Fruit fly (Drosophila melanogaster) whole organism, embryonic: ENCODE measurements around the gene CG12020.

Experiments used
- Aef1 ChIP-seq: fragments of 200-800 bp; sonication (Bioruptor generic); IDR thresholded peaks from 3 replicates; pipeline ENCODE4 v1.3.6; 2022; ENCODE audit warnings: missing biosample characterization, missing genetic modification characterization
- CG10274 ChIP-seq: fragments of 200-800 bp; sonication (Bioruptor generic); optimal IDR thresholded peaks from 3 replicates; lab custom pipeline; 2017; ENCODE audit warnings: missing biosample characterization, mild to moderate bottlenecking, missing genetic modification characterization
- CG10565 ChIP-seq: fragments of 200-800 bp; sonication (Bioruptor generic); optimal IDR thresholded peaks from 3 replicates; lab custom pipeline; 2016; ENCODE audit warnings: missing biosample characterization, mild to moderate bottlenecking, missing genetic modification characterization
- CG11247 ChIP-seq: fragments of 200-800 bp; sonication (Bioruptor generic); IDR thresholded peaks from 2 replicates; pipeline ENCODE4 v1.3.6; 2022; ENCODE audit warnings: missing biosample characterization, missing genetic modification characterization
- CG11398 ChIP-seq: fragments of 200-800 bp; sonication (Bioruptor generic); optimal IDR thresholded peaks from 2 replicates; lab custom pipeline; 2016; ENCODE audit warnings: missing biosample characterization, missing genetic modification characterization
- CG15514 ChIP-seq: fragments of 200-800 bp; sonication (Bioruptor generic); optimal IDR thresholded peaks from 3 replicates; lab custom pipeline; 2017; ENCODE audit warnings: missing biosample characterization, missing genetic modification characterization, mild to moderate bottlenecking, moderate library complexity, missing genetic modification reagents
- CG15601 ChIP-seq: fragments of 200-800 bp; sonication (Bioruptor generic); optimal IDR thresholded peaks from 3 replicates; lab custom pipeline; 2019; ENCODE audit warnings: missing biosample characterization, mild to moderate bottlenecking, missing genetic modification characterization, moderate library complexity
- CG1603 ChIP-seq: fragments of 200-800 bp; sonication (Bioruptor generic); optimal IDR thresholded peaks from 2 replicates; lab custom pipeline; 2019; ENCODE audit warnings: missing biosample characterization, mild to moderate bottlenecking, missing genetic modification characterization, moderate library complexity
- CG17829 ChIP-seq: fragments of 200-800 bp; optimal IDR thresholded peaks from 2 replicates; lab custom pipeline; 2019; ENCODE audit warnings: missing biosample characterization, mild to moderate bottlenecking, missing genetic modification characterization, moderate library complexity
- CG18599 ChIP-seq: fragments of 200-800 bp; sonication (Bioruptor generic); optimal IDR thresholded peaks from 3 replicates; lab custom pipeline; 2017; ENCODE audit warnings: missing biosample characterization, missing genetic modification characterization, mild to moderate bottlenecking, moderate library complexity, missing genetic modification reagents
- CG2678 ChIP-seq: fragments of 200-800 bp; sonication (Bioruptor generic); optimal IDR thresholded peaks from 3 replicates; lab custom pipeline; 2019; ENCODE audit warnings: missing biosample characterization, mild to moderate bottlenecking, missing genetic modification characterization, moderate library complexity
- CG4707 ChIP-seq: fragments of 200-800 bp; sonication (Bioruptor generic); optimal IDR thresholded peaks from 2 replicates; lab custom pipeline; 2018; ENCODE audit warnings: missing biosample characterization, mild to moderate bottlenecking, missing genetic modification characterization, moderate library complexity
- CG6272 ChIP-seq: fragments of 200-800 bp; sonication (Bioruptor generic); IDR thresholded peaks from 2 replicates; pipeline ENCODE4 v1.3.6; 2022; ENCODE audit warnings: missing biosample characterization, missing genetic modification characterization
- CG6683 ChIP-seq: fragments of 200-800 bp; sonication (Bioruptor generic); optimal IDR thresholded peaks from 2 replicates; lab custom pipeline; 2017; ENCODE audit warnings: missing biosample characterization, mild to moderate bottlenecking, missing genetic modification characterization, missing genetic modification reagents
- CG7556 ChIP-seq: fragments of 200-800 bp; sonication (Bioruptor generic); optimal IDR thresholded peaks from 2 replicates; lab custom pipeline; 2017; ENCODE audit warnings: missing biosample characterization, mild to moderate bottlenecking, missing genetic modification characterization
- CG9437 ChIP-seq: fragments of 200-800 bp; sonication (Bioruptor generic); optimal IDR thresholded peaks from 2 replicates; lab custom pipeline; 2018; ENCODE audit warnings: missing biosample characterization, mild to moderate bottlenecking, missing genetic modification characterization
- CG9876 ChIP-seq: fragments of 200-800 bp; sonication (Bioruptor generic); optimal IDR thresholded peaks from 2 replicates; lab custom pipeline; 2016; ENCODE audit warnings: missing biosample characterization, missing genetic modification characterization
- Camta ChIP-seq: fragments of 200-800 bp; sonication (Bioruptor generic); optimal IDR thresholded peaks from 2 replicates; lab custom pipeline; 2016; ENCODE audit warnings: missing biosample characterization, missing genetic modification characterization
- CkIIα-i1 ChIP-seq: fragments of 200-800 bp; sonication (Bioruptor generic); IDR thresholded peaks from 2 replicates; pipeline ENCODE4 v1.3.6; 2022; ENCODE audit warnings: missing biosample characterization, missing genetic modification characterization
- Fer1 ChIP-seq: fragments of 200-800 bp; sonication (Bioruptor generic); optimal IDR thresholded peaks from 2 replicates; lab custom pipeline; 2017; ENCODE audit warnings: missing biosample characterization, mild to moderate bottlenecking, missing genetic modification characterization
- HmgD ChIP-seq: fragments of 200-800 bp; sonication (Bioruptor generic); optimal IDR thresholded peaks from 3 replicates; lab custom pipeline; 2016; ENCODE audit warnings: missing biosample characterization, missing genetic modification characterization
- MESR4 ChIP-seq: fragments of 200-800 bp; sonication (Bioruptor generic); optimal IDR thresholded peaks from 2 replicates; lab custom pipeline; 2018; ENCODE audit warnings: missing biosample characterization, mild to moderate bottlenecking, missing genetic modification characterization, moderate library complexity
- Med ChIP-seq: fragments of 200-800 bp; sonication (Bioruptor generic); peaks from one replicate; lab custom pipeline; 2016; ENCODE audit warnings: missing biosample characterization, missing genetic modification characterization, mild to moderate bottlenecking, inconsistent platforms, moderate library complexity
- NFAT ChIP-seq: fragments of 200-800 bp; sonication (Bioruptor generic); IDR thresholded peaks from 2 replicates; pipeline ENCODE4 v1.3.6; 2022; ENCODE audit warnings: missing biosample characterization, missing genetic modification characterization
- PHDP ChIP-seq: fragments of 200-800 bp; sonication (Bioruptor generic); optimal IDR thresholded peaks from 3 replicates; lab custom pipeline; 2018; ENCODE audit warnings: missing biosample characterization, mild to moderate bottlenecking, missing genetic modification characterization, moderate library complexity
- Sox100B ChIP-seq: fragments of 200-800 bp; sonication (Bioruptor generic); optimal IDR thresholded peaks from 3 replicates; lab custom pipeline; 2018; ENCODE audit warnings: missing biosample characterization, mild to moderate bottlenecking, missing genetic modification characterization
- Spps ChIP-seq: fragments of 200-800 bp; sonication (Bioruptor generic); optimal IDR thresholded peaks from 2 replicates; lab custom pipeline; 2018; ENCODE audit warnings: missing biosample characterization, mild to moderate bottlenecking, missing genetic modification characterization
- Usf ChIP-seq: fragments of 200-800 bp; sonication (Bioruptor generic); optimal IDR thresholded peaks from 2 replicates; lab custom pipeline; 2017; ENCODE audit warnings: missing genotype, missing biosample characterization, missing genetic modification characterization
- Vsx1 ChIP-seq: fragments of 200-800 bp; sonication (Bioruptor generic); optimal IDR thresholded peaks from 2 replicates; lab custom pipeline; 2017; ENCODE audit warnings: missing biosample characterization, mild to moderate bottlenecking, missing genetic modification characterization, missing genetic modification reagents
- YL-1 ChIP-seq: fragments of 200-800 bp; sonication (Bioruptor generic); optimal IDR thresholded peaks from 3 replicates; lab custom pipeline; 2017; ENCODE audit warnings: missing biosample characterization, mild to moderate bottlenecking, missing genetic modification characterization
- amos ChIP-seq: fragments of 200-800 bp; sonication (Bioruptor generic); IDR thresholded peaks from 2 replicates; pipeline ENCODE4 v1.3.6; 2022; ENCODE audit warnings: missing biosample characterization, missing genetic modification characterization; ENCODE audit not compliant: partially characterized antibody
- br ChIP-seq: fragments of >200 bp; optimal IDR thresholded peaks from 2 replicates; lab custom pipeline; 2017
- disco-r ChIP-seq: fragments of 200-800 bp; sonication (Bioruptor generic); optimal IDR thresholded peaks from 2 replicates; lab custom pipeline; 2016; ENCODE audit warnings: missing biosample characterization, missing genetic modification characterization
- esg ChIP-seq: fragments of 200-800 bp; sonication (Bioruptor generic); conservative IDR thresholded peaks from 2 replicates; pipeline ENCODE4 v1.3.6; 2022; ENCODE audit warnings: missing biosample characterization, missing genetic modification characterization
- fd102C ChIP-seq: fragments of 200-800 bp; sonication (Bioruptor generic); optimal IDR thresholded peaks from 2 replicates; lab custom pipeline; 2018; ENCODE audit warnings: missing biosample characterization, mild to moderate bottlenecking, missing genetic modification characterization, moderate library complexity
- fd96Cb ChIP-seq: fragments of 200-800 bp; sonication (Bioruptor generic); optimal IDR thresholded peaks from 2 replicates; lab custom pipeline; 2018; ENCODE audit warnings: missing biosample characterization, mild to moderate bottlenecking, missing genetic modification characterization, moderate library complexity
- hb ChIP-seq: fragments of 200-800 bp; sonication (Bioruptor generic); IDR thresholded peaks from 3 replicates; pipeline ENCODE4 v1.3.6; 2022; ENCODE audit warnings: missing biosample characterization, missing genetic modification characterization; ENCODE audit not compliant: partially characterized antibody
- hkb ChIP-seq, 2 experiments: fragments of 200-800 bp in 1 of 2; fragments of >200 bp in 1 of 2; sonication (Bioruptor generic) in 1 of 2; IDR thresholded peaks in 1 of 2; optimal IDR thresholded peaks in 1 of 2; 2 replicates each; pipeline versions ENCODE4 v1.3.6 to Lab custom; 2017 to 2022; ENCODE audit warnings: missing biosample characterization in 1 of 2, missing genetic modification characterization in 1 of 2
- hth ChIP-seq: fragments of >200 bp; optimal IDR thresholded peaks from 2 replicates; lab custom pipeline; 2017; ENCODE audit warnings: inconsistent platforms
- ind ChIP-seq: fragments of 200-800 bp; sonication (Bioruptor generic); optimal IDR thresholded peaks from 3 replicates; lab custom pipeline; 2016; ENCODE audit warnings: missing biosample characterization, missing genetic modification characterization
- lmd ChIP-seq: fragments of 200-800 bp; sonication (Bioruptor generic); IDR thresholded peaks from 2 replicates; pipeline ENCODE4 v1.3.6; 2022; ENCODE audit warnings: missing biosample characterization, missing genetic modification characterization
- nerfin-2 ChIP-seq: fragments of 200-800 bp; sonication (Bioruptor generic); IDR thresholded peaks from 2 replicates; pipeline ENCODE4 v1.3.6; 2022; ENCODE audit warnings: missing biosample characterization, missing genetic modification characterization; ENCODE audit not compliant: partially characterized antibody
- nmo ChIP-seq: fragments of 200-800 bp; sonication (Bioruptor generic); optimal IDR thresholded peaks from 2 replicates; lab custom pipeline; 2018; ENCODE audit warnings: missing biosample characterization, mild to moderate bottlenecking, missing genetic modification characterization, moderate library complexity
- pan ChIP-seq, 4 experiments: fragments of >200 bp in 3 of 4; fragments of 200-800 bp in 1 of 4; sonication (Bioruptor generic) in 1 of 4; optimal IDR thresholded peaks in 3 of 4; IDR thresholded peaks in 1 of 4; 2 replicates each; pipeline versions ENCODE4 v1.3.6 to Lab custom; 2017 to 2022; ENCODE audit warnings: missing biosample characterization in 2 of 4, missing genetic modification characterization in 2 of 4, mixed read lengths in 1 of 4
- pita ChIP-seq: fragments of 200-800 bp; sonication (Bioruptor generic); optimal IDR thresholded peaks from 2 replicates; lab custom pipeline; 2017; ENCODE audit warnings: missing biosample characterization, mild to moderate bottlenecking, missing genetic modification characterization
- sd ChIP-seq: fragments of 200-800 bp; sonication (Bioruptor generic); optimal IDR thresholded peaks from 3 replicates; lab custom pipeline; 2018; ENCODE audit warnings: missing biosample characterization, mild to moderate bottlenecking, missing genetic modification characterization, moderate library complexity
- sim ChIP-seq: fragments of 200-800 bp; sonication (Bioruptor generic); IDR thresholded peaks from 2 replicates; pipeline ENCODE4 v1.3.6; 2022; ENCODE audit warnings: missing biosample characterization, missing genetic modification characterization
- tx ChIP-seq: fragments of 200-800 bp; sonication (Bioruptor generic); optimal IDR thresholded peaks from 2 replicates; lab custom pipeline; 2016; ENCODE audit warnings: missing biosample characterization, missing genetic modification characterization
- vfl ChIP-seq: fragments of 200-800 bp; sonication (Bioruptor generic); optimal IDR thresholded peaks from 2 replicates; lab custom pipeline; 2016; ENCODE audit warnings: missing biosample characterization, missing genetic modification characterization
- zen2 ChIP-seq: fragments of 200-800 bp; sonication (Bioruptor generic); IDR thresholded peaks from 3 replicates; pipeline ENCODE4 v1.3.6; 2022; ENCODE audit warnings: missing biosample characterization, missing genetic modification characterization; ENCODE audit not compliant: partially characterized antibody

The CG12020 gene

DNA sequence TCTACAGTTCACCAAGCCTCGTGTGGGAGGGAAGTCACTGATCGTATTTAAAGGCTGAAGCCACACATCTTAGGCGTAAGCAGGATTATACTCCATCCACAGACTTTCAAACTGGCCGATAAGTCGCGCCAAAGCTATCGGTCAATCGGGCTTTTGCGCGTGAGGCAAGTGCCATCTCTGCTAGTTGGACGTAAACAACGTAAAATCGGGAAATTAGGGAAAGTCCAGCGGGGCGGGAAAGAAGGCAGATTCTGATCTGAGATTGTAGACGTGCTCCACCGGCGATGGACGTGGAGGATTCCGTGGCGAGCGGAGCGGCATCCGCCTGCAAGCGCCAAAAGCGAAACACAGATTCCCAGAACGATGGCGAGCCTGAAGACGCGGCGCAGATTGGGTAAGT lies 41.0 kb upstream of the CG12020 start, which contains the start of gene CG8001 (continued):
- TF ChIP-seq hb (GFP tag; lab: Robert Waterston, UW) (peak; percentile 65; the same call in 1 of the 3 replicates), Camta (GFP tag; lab: Kevin White, UChicago) (no peak), zen2 (GFP tag; lab: Robert Waterston, UW) (no peak; the same call in none of the 3 replicates), nerfin-2 (GFP tag; lab: Robert Waterston, UW) (peak; percentile 36; the same call in 1 of the 2 replicates), disco-r (no peak), br (no peak), CG1603 (tag; lab: Kevin White, UChicago) (no peak), CG11247 (GFP tag; lab: Robert Waterston, UW) (no peak), hkb (optimal IDR thresholded peaks at IDR 0.05; lab: Kevin White, UChicago) (no peak), hkb (GFP tag; IDR thresholded peaks at IDR 0.05; lab: Robert Waterston, UW) (no peak), esg (GFP tag; lab: Robert Waterston, UW) (no peak), Aef1 (GFP tag; lab: Robert Waterston, UW) (no peak), CG4707 (no peak), fd102C (GFP tag; lab: Kevin White, UChicago) (no peak), hth (lab: Kevin White, UChicago) (no peak), pita (GFP tag; lab: Kevin White, UChicago) (no peak), CkIIα-i1 (GFP tag; lab: Robert Waterston, UW) (no peak), Fer1 (GFP tag; lab: Kevin White, UChicago) (no peak), Sox100B (no peak), pan (optimal IDR thresholded peaks at IDR 0.05; lab: Kevin White, UChicago) (no peak), pan (GFP tag; optimal IDR thresholded peaks at IDR 0.05 in 1 of 2, IDR thresholded peaks at IDR 0.05 in 1 of 2) (no peak), vfl (GFP tag; lab: Kevin White, UChicago) (no peak), Med (GFP tag; lab: Kevin White, UChicago) (peak; percentile 75), YL-1 (GFP tag; lab: Kevin White, UChicago) (no peak), Spps (no peak), amos (peak; percentile 64; the same call in 1 of the 2 replicates), CG6272 (GFP tag; lab: Robert Waterston, UW) (no peak), CG9876 (GFP tag; lab: Kevin White, UChicago) (no peak), CG18599 (GFP tag; lab: Kevin White, UChicago) (no peak), Vsx1 (no peak), CG6683 (GFP tag; lab: Kevin White, UChicago) (no peak), sd (tag; lab: Kevin White, UChicago) (no peak), CG15601 (tag; lab: Kevin White, UChicago) (no peak), CG10565 (GFP tag; lab: Kevin White, UChicago) (no peak), CG7556 (GFP tag; lab: Kevin White, UChicago) (no peak), nmo (GFP tag; lab: Kevin White, UChicago) (no peak), sim (no peak), CG2678 (tag; lab: Kevin White, UChicago) (no peak), HmgD (GFP tag; lab: Kevin White, UChicago) (no peak), tx (GFP tag; lab: Kevin White, UChicago) (no peak), MESR4 (peak; percentile 6), lmd (no peak), PHDP (tag; lab: Kevin White, UChicago) (no peak), ind (no peak), Usf (GFP tag; lab: Kevin White, UChicago) (no peak), CG15514 (GFP tag; lab: Kevin White, UChicago) (peak; percentile 27), CG9437 (GFP tag; lab: Kevin White, UChicago) (peak; percentile 98), CG17829 (tag; lab: Kevin White, UChicago) (no peak), CG11398 (GFP tag; lab: Kevin White, UChicago) (no peak), NFAT (GFP tag; lab: Robert Waterston, UW) (no peak), fd96Cb (tag; lab: Kevin White, UChicago) (no peak), CG10274 (GFP tag; lab: Kevin White, UChicago) (no peak)
